Fruit fly (Drosophila melanogaster) whole organism, adult: ENCODE results near the gene CG43693.

ENCODE experiments used
- CG11617 ChIP-seq: fragments of 200-800 bp; sonication (Bioruptor generic); optimal IDR thresholded peaks from 2 replicates; lab custom pipeline; 2017; ENCODE audit warnings: mild to moderate bottlenecking, missing biosample characterization, missing genetic modification reagents, missing genetic modification characterization
- CG12768 ChIP-seq: fragments of 200-800 bp; sonication (Bioruptor generic); optimal IDR thresholded peaks from 2 replicates; lab custom pipeline; 2017; ENCODE audit warnings: missing biosample characterization, missing genetic modification characterization, mild to moderate bottlenecking, moderate library complexity, missing genetic modification reagents
- CG14711 ChIP-seq: fragments of 200-800 bp; sonication (Bioruptor generic); optimal IDR thresholded peaks from 2 replicates; lab custom pipeline; 2018; ENCODE audit warnings: missing biosample characterization, mild to moderate bottlenecking, missing genetic modification characterization, moderate library complexity
- CG1620 ChIP-seq: fragments of 200-800 bp; sonication (Bioruptor generic); optimal IDR thresholded peaks from 2 replicates; lab custom pipeline; 2016; ENCODE audit warnings: missing biosample characterization, missing genetic modification characterization
- CG33017 ChIP-seq: fragments of 200-800 bp; sonication (Bioruptor generic); optimal IDR thresholded peaks from 2 replicates; lab custom pipeline; 2018; ENCODE audit warnings: missing biosample characterization, mild to moderate bottlenecking, missing genetic modification characterization, moderate library complexity
- CG5204 ChIP-seq: fragments of 200-800 bp; sonication (Bioruptor generic); optimal IDR thresholded peaks from 2 replicates; lab custom pipeline; 2016; ENCODE audit warnings: missing biosample characterization, missing genetic modification characterization
- CG7045 ChIP-seq: fragments of 200-800 bp; sonication (Bioruptor generic); optimal IDR thresholded peaks from 2 replicates; lab custom pipeline; 2017; ENCODE audit warnings: missing biosample characterization, mild to moderate bottlenecking, missing genetic modification characterization
- CG7101 ChIP-seq: fragments of 200-800 bp; sonication (Bioruptor generic); optimal IDR thresholded peaks from 2 replicates; lab custom pipeline; 2018; ENCODE audit warnings: missing biosample characterization, mild to moderate bottlenecking, missing genetic modification characterization, moderate library complexity
- Clk ChIP-seq: fragments of 200-800 bp; sonication (Bioruptor generic); optimal IDR thresholded peaks from 2 replicates; lab custom pipeline; 2017; ENCODE audit warnings: missing biosample characterization, missing genetic modification characterization
- Crg-1 ChIP-seq: fragments of 200-800 bp; sonication (Bioruptor generic); optimal IDR thresholded peaks from 2 replicates; lab custom pipeline; 2016; ENCODE audit warnings: missing biosample characterization, missing genetic modification characterization
- Hr96 ChIP-seq: fragments of 200-800 bp; sonication (Bioruptor generic); optimal IDR thresholded peaks from 2 replicates; lab custom pipeline; 2016; ENCODE audit warnings: missing biosample characterization, missing genetic modification characterization
- Mnt ChIP-seq: fragments of 200-800 bp; sonication (Bioruptor generic); optimal IDR thresholded peaks from 2 replicates; lab custom pipeline; 2016; ENCODE audit warnings: missing biosample characterization, mild to moderate bottlenecking, missing genetic modification characterization
- bab1 ChIP-seq: fragments of 200-800 bp; sonication (Bioruptor generic); optimal IDR thresholded peaks from 3 replicates; lab custom pipeline; 2019; ENCODE audit warnings: missing biosample characterization, mild to moderate bottlenecking, missing genetic modification characterization, moderate library complexity
- cic ChIP-seq: fragments of 200-800 bp; sonication (Bioruptor generic); optimal IDR thresholded peaks from 2 replicates; lab custom pipeline; 2017; ENCODE audit warnings: missing biosample characterization, mild to moderate bottlenecking, missing genetic modification characterization, moderate library complexity
- cnc ChIP-seq, 2 experiments: fragments of >200 bp; optimal IDR thresholded peaks; 2 replicates each; lab custom pipeline; 2017
- kay ChIP-seq: fragments of 200-800 bp; sonication (Bioruptor generic); peaks from one replicate; lab custom pipeline; 2016; ENCODE audit warnings: missing biosample characterization, missing genetic modification characterization, borderline replicate concordance
- ovo ChIP-seq: fragments of 200-800 bp; sonication (Bioruptor generic); optimal IDR thresholded peaks from 2 replicates; lab custom pipeline; 2016; ENCODE audit warnings: missing biosample characterization, missing genetic modification characterization
- pad ChIP-seq: fragments of 200-800 bp; sonication (Bioruptor generic); optimal IDR thresholded peaks from 3 replicates; lab custom pipeline; 2017; ENCODE audit warnings: missing biosample characterization, missing genetic modification characterization, mild to moderate bottlenecking, moderate library complexity, missing genetic modification reagents
- tj ChIP-seq: fragments of 200-800 bp; sonication (Bioruptor generic); optimal IDR thresholded peaks from 3 replicates; lab custom pipeline; 2017; ENCODE audit warnings: missing biosample characterization, mild to moderate bottlenecking, missing genetic modification characterization, moderate library complexity
- toe ChIP-seq: fragments of 200-800 bp; sonication (Bioruptor generic); optimal IDR thresholded peaks from 2 replicates; lab custom pipeline; 2016; ENCODE audit warnings: missing biosample characterization, missing genetic modification characterization

Gene CG43693

DNA sequence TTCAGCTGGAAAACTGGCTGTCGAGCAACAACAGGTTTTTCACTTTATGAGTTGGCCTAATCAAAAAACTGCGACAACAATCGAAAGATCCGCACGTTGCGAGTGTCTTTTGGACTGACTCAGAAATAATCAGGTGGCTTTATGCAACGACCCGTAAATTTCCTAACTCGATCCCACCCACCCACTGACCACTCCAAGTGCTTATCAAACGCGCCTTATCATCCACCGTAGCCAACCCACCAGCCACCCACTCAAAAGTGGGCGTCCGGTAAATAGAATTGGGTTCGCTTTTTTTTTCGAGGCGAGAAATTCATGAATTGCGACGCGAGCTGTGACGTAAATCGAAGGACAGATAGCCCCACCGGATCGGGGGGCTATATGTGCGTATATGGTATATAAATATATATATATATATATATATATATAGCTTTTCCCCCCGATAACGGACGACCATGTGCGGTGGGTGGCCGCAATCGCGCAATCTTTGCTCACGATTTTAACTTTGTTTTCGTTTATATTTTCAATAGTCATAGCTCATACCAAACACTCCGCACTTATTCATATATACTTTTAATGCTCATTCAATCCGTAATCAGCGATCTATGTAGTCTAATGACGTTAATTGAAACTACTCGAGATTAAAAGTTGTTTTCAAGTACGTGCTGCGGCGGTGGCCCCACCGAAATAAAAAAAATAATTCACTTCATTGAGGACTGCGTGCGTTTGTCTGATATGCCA, 46.3 kb downstream of the CG43693 start:
- peak; percentile 55 for TF ChIP-seq cic (GFP tag; lab: Kevin White, UChicago)
- no peak for TF ChIP-seq Clk (GFP tag; lab: Kevin White, UChicago)

DNA sequence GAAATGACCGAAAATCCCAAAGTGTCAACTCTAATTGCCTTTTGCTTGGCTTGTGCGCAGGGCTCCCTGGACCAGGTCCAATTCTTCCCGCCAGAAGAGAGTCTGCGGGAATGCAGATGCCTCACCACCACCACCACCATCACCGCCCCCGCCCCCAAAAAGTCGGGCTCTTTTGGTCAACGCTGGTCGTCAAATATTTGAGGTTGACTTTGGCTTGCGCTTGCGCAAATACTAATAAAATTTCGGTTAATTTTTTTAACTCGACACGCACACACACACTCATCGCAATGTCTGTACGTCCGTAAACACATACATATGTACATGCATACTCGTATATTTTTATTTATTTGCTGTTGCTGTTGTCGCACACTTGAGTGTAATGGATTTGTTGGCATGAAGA, 47.2 kb downstream of the CG43693 start:
- TF ChIP-seq pad (GFP tag; lab: Kevin White, UChicago) (no peak), CG12768 (GFP tag; lab: Kevin White, UChicago) (no peak), kay (no peak), Clk (GFP tag; lab: Kevin White, UChicago) (no peak), tj (no peak), CG5204 (no peak), ovo (GFP tag; lab: Kevin White, UChicago) (no peak)

DNA sequence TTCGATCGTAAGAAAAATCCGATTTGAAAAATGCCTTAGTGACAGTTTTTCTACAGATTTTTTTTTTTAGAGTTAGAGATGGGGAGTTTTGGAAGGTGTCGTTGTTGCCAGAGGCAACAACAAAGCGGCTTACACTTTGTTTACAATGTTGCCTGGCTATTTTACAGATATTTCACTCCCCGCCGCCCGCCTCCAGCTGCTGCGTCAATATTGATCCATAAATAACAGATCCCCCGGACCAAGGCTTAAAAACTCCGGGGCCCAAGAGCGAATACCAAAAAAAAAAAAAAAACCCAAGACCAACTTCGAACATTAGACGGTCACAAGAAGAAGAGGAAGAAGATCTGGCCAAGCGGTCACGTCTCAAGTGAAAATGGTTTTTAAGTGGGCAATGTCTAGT, 48.2 kb downstream of the CG43693 start:
- no peak for TF ChIP-seq CG5204
- no peak for TF ChIP-seq cic (GFP tag; lab: Kevin White, UChicago)
- no peak for TF ChIP-seq cnc (optimal IDR thresholded peaks at IDR 0.05; lab: Kevin White, UChicago)
- no peak for TF ChIP-seq CG7045 (GFP tag; lab: Kevin White, UChicago)

DNA sequence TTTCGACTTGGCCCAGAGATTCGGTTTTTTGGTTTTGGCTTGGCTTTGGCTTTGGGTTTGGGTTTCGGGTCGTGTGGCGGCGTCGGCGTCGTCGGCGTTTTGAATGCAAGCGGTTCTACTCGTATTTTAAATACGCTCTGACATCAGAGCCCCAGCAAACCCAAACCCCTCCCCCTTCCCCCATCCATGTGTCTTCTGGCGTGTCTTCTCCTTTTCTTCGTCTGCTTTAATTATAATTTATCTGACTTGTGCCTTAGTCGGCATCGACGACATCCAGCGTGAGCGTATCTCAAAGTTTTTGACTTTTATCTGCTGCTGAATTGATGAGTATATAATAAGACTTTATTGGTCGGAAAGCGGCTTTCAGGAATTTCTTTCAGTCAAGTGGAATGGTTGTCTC, 49.5 kb downstream of the CG43693 start:
- TF ChIP-seq Mnt (GFP tag; lab: Kevin White, UChicago) = no peak
- TF ChIP-seq CG33017 (tag; lab: Kevin White, UChicago) = no peak
- TF ChIP-seq cic (GFP tag; lab: Kevin White, UChicago) = no peak
- no peak for TF ChIP-seq CG1620
- no peak for TF ChIP-seq pad (GFP tag; lab: Kevin White, UChicago)
- TF ChIP-seq Hr96 (GFP tag; lab: Kevin White, UChicago) = no peak
- TF ChIP-seq ovo (GFP tag; lab: Kevin White, UChicago) = no peak
- TF ChIP-seq CG12768 (GFP tag; lab: Kevin White, UChicago) = no peak
- no peak for TF ChIP-seq CG5204
- TF ChIP-seq Crg-1 (GFP tag; lab: Kevin White, UChicago) = no peak
- no peak for TF ChIP-seq toe (GFP tag; lab: Kevin White, UChicago)
- no peak for TF ChIP-seq kay
- TF ChIP-seq CG7101 (tag; lab: Kevin White, UChicago) = no peak
- no peak for TF ChIP-seq tj
- TF ChIP-seq Clk (GFP tag; lab: Kevin White, UChicago) = no peak
- no peak for TF ChIP-seq CG14711 (tag; lab: Kevin White, UChicago)
- TF ChIP-seq CG7045 (GFP tag; lab: Kevin White, UChicago) = no peak

DNA sequence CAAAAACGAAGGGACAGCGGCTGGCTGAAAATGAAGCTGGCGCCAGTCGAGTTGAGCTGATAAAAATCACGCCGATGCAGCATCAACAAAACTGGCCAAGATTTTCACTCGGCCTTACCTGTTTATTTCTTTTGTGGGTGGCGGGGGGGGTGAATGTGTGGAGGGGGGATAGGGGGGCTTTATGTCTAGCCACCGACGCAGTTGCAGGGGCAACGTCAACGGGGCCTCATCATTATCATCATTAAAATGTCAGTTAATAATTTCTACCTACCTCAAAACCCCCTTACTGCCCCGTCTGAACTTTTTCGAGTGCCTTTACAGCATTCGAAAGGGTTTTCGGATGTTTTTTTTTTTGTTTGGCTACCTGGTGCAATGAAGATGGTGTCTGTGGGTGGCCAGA, 51.6 kb downstream of the CG43693 start:
- no peak for TF ChIP-seq pad (GFP tag; lab: Kevin White, UChicago)
- TF ChIP-seq CG5204 = no peak
- TF ChIP-seq Crg-1 (GFP tag; lab: Kevin White, UChicago) = no peak
- TF ChIP-seq CG12768 (GFP tag; lab: Kevin White, UChicago) = no peak
- no peak for TF ChIP-seq CG14711 (tag; lab: Kevin White, UChicago)
- no peak for TF ChIP-seq cnc (optimal IDR thresholded peaks at IDR 0.05; lab: Kevin White, UChicago)
- no peak for TF ChIP-seq Hr96 (GFP tag; lab: Kevin White, UChicago)

DNA sequence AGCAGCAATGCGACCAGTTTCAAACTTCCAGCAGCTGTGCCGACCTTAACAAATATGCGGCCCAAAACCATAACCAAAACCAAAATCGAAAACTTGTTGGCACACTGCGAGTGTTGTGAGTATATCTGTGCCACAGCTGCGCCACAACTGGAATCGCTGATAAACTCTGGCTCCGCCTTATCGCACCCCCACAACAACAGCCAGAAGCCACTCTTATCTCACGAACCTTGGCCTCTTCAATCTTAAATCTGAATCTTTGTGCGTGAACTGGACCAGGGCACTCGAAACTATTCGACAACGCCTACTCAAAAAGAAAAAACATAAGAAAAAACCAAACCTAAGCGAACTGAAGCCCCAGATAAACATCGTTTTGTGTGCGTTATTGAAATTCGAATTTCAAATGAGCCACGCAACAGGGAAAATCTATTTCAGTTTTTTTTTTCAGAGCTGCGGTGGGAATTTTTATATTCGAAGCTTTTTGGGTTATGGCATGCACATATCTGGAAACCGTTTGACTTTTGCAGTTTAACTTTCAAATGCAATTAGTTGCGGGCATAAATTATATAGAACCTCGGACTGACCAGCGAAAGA, 53.8 kb downstream of the CG43693 start:
- TF ChIP-seq CG7101 (tag; lab: Kevin White, UChicago) (no peak), CG11617 (GFP tag; lab: Kevin White, UChicago) (no peak), CG14711 (tag; lab: Kevin White, UChicago) (no peak), bab1 (no peak), CG7045 (GFP tag; lab: Kevin White, UChicago) (no peak), toe (GFP tag; lab: Kevin White, UChicago) (no peak)

DNA sequence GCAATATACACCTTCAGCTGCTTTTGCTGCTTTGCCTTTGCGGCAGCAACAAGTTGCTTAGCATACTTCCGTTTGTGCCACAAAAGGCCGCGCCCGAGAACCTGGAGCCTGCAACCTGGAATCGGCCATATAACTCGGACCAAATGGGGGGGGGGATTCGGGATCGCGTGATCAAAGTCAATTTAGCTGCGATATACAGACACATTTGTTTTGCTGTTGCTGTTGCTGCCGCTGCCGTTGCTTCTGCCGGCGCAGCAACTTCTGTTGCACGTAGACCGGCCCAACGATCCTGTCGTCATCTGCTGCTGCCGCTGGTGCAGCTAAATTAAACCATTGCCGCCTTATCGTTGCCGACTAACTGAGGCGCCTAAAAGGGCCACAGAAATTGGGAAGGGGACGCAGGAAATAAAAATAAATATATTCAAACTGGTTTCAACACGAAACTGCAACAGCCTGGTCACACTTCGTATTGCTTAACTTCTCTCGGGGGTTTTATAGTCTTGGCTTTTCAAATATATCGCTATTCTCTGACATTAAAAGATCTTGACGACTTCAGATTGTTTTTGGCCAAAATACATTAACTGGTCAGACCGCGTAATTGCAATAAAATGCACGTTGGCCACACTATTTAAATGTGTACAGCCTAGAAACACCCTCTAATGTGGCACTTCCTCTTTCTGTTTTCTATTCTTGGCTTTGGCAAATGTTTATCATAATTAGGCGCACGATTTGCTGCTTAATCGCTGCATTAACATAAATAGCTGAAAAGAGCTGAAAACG, 59.7 kb downstream of the CG43693 start:
- TF ChIP-seq CG7045 (GFP tag; lab: Kevin White, UChicago) (no peak), kay (no peak), tj (no peak), CG1620 (no peak), CG7101 (tag; lab: Kevin White, UChicago) (no peak), ovo (GFP tag; lab: Kevin White, UChicago) (no peak), cnc (optimal IDR thresholded peaks at IDR 0.05; lab: Kevin White, UChicago) (no peak), CG14711 (tag; lab: Kevin White, UChicago) (no peak), Mnt (GFP tag; lab: Kevin White, UChicago) (no peak), CG11617 (GFP tag; lab: Kevin White, UChicago) (no peak), cic (GFP tag; lab: Kevin White, UChicago) (no peak)
